Fruit fly (Drosophila melanogaster) Kc167 (cell line): ENCODE results near the gene CG31415.

ENCODE experiments used
- Myc ChIP-seq: fragments of >200 bp; optimal IDR thresholded peaks from 2 replicates; lab custom pipeline; 2017; ENCODE audit warnings: missing external identifiers
- Sin3A ChIP-seq: fragments of >200 bp; optimal IDR thresholded peaks from 2 replicates; lab custom pipeline; 2018; ENCODE audit warnings: missing external identifiers
- h ChIP-seq: fragments of >200 bp; optimal IDR thresholded peaks from 3 replicates; lab custom pipeline; 2018; ENCODE audit warnings: missing external identifiers
- insv ChIP-seq: fragments of >200 bp; optimal IDR thresholded peaks from 3 replicates; lab custom pipeline; 2018; ENCODE audit warnings: missing external identifiers
- psq ChIP-seq: fragments of >200 bp; optimal IDR thresholded peaks from 2 replicates; lab custom pipeline; 2017; ENCODE audit warnings: missing external identifiers
- ttk ChIP-seq: sonication (Bioruptor generic); optimal IDR thresholded peaks from 2 replicates; lab custom pipeline; 2017; ENCODE audit warnings: missing external identifiers

The CG31415 gene

DNA sequence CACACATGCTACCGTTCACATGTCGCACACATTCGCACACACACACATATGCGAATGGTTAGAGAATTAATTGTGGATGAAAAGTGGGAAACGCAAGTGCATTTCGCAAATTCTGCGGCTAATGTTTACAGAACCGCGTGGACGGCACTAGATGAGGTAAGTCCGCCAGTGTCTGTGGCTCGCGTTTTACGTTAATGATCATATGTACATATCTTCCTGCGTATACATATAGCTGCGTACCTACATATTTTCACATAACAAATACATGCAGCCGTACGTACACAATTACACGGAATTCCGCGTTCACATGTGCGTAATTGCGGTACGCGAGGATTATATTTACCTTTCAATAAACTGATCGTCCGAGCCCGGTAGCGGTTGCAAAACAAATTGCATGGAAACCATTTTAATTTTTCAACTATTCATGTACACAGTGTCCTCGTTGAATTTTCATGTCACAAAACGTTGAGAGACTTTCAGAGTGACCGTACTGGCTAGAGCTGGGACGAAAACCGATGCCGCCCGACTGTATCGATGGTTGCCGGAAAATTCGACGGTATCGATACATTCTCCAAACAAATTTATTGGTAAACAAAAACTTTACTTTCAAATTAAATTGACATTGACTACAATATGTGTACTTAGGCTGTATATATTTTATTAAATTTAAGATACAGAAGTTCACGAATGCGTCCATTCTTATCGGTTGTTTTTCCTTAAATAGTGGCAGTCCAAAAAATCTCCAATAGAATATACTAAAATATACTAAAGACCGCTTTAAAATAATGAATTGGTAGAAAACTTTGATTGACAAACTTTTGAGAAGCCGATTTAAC lies 18.0 kb upstream of the CG31415 start, which contains the start of gene hyd:
Gene hyd, minus strand, starts transcription at position 495 of the 836 bp plus-strand sequence.
- TF ChIP-seq insv = no peak
- TF ChIP-seq psq (lab: Kevin White, UChicago) = no peak
- TF ChIP-seq ttk (lab: Kevin White, UChicago) = no peak
- TF ChIP-seq Sin3A (lab: Kevin White, UChicago) = no peak
- TF ChIP-seq h (lab: Kevin White, UChicago) = no peak
- no peak for TF ChIP-seq Myc (lab: Kevin White, UChicago)

DNA sequence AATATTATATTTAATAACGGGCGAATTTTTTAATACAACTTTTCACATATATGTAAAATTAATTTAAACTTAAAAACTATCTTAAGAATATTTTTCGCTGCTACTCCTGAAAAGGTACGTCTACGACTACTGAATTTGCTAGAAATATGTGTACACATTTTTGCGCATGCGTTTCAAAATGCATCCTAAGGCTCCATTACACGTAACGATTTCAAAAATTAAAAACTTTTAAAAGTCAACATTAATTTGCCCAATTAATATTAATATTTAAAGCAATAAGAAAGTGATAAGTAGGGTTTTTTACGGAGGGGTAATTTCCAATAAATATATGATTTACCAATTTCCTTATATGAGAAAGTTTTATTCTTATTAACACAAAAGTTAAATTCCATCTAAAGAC lies 12.5 kb upstream of the CG31415 start, which contains the start of gene FoxP:
Gene FoxP, minus strand, starts transcription at position 89 of the 400 bp plus-strand sequence.
- TF ChIP-seq h (lab: Kevin White, UChicago) (no peak), psq (lab: Kevin White, UChicago) (no peak)

DNA sequence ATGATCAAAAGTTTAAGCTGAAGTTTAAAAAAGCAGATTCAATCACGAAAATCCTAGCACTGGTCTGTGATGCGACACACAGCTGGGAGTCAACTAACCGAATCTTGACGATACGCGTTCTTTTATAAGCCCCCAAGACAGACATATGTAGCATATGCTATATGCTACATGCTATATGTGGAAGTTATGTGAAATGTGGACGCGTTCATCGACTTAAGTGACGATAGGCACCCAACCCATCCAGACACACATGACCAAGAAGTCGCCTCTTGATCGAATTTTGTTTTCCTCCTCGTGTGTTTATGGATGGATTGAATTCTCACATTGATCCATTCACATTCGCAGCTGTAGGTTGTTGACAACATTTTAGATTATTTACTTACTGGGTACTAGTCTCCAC lies 10.2 kb upstream of the CG31415 start, which contains the start of gene alphaTub85E:
Gene alphaTub85E, minus strand, starts transcription at position 101 of the 400 bp plus-strand sequence.
- TF ChIP-seq psq (lab: Kevin White, UChicago) (no peak), Myc (lab: Kevin White, UChicago) (no peak), h (lab: Kevin White, UChicago) (no peak)

DNA sequence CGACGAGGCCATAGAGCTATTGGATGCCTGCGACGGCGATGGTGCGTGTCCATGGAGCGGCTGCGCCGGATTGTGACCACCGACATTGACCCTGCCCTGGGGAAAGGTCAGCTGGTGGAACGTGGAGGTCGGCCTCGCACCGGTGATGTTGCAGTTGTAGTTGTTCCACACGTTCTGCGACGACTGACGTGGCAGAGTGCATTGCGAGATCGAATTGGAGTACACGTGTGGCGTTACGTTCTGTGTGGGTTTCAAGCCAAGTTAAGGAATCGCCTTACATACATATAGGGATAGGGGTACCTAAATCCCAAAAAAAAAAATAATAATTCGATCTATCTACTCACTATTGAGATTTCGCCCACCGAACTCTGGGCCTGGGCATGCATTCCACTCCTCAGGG lies 8.2 kb upstream of the CG31415 start:
- TF ChIP-seq Myc (lab: Kevin White, UChicago) (no peak), insv (no peak), Sin3A (lab: Kevin White, UChicago) (no peak), psq (lab: Kevin White, UChicago) (no peak), ttk (lab: Kevin White, UChicago) (no peak), h (lab: Kevin White, UChicago) (no peak)

DNA sequence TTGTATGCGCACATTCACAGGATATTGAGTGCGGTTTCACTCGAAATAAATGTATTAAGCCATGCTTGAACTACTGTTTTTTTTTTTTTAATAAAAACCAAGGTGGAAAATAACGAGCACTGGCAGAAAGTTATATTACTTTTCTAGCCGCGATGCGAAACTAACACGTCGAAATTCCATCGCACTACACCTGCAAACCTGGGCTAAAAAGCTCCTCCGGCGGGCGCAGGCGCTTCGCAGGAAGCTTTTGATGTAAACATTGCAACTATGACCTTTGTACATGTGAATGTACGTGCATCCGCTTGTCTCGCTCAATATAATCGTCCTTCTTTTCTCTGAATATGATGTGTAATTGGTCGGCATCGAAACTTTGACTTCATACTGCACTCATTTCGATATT lies 3.5 kb upstream of the CG31415 start, which contains the start of gene side-VII:
Gene side-VII, minus strand, starts transcription at position 187 of the 400 bp plus-strand sequence.
- TF ChIP-seq ttk (lab: Kevin White, UChicago) (no peak), psq (lab: Kevin White, UChicago) (no peak), insv (no peak), Sin3A (lab: Kevin White, UChicago) (no peak), Myc (lab: Kevin White, UChicago) (no peak), h (lab: Kevin White, UChicago) (no peak)

DNA sequence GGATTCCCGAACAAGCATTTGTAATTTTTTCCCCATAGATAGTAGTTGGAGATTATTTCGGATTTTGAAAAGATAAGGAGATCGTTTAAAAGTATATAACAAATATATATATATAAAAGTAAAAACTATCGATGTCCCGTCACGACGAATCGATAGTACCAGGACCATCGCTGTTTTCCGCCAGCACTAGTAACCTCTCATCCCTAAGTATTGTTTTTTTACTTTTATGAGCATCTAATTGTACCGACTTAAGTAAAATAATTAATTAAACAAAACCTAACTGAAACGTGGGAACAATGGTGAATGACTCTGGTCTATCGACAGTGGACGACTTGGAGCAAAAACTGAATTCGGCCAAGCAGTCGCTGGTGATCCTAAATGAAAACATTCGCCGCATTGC lies 2.6 kb upstream of the CG31415 start, which contains the start of gene Pnn:
Gene Pnn, plus strand, starts transcription at position 187 of the 400 bp plus-strand sequence.
- TF ChIP-seq h (lab: Kevin White, UChicago) (no peak), psq (lab: Kevin White, UChicago) (no peak), insv (no peak), Sin3A (lab: Kevin White, UChicago) (no peak), Myc (lab: Kevin White, UChicago) (no peak), ttk (lab: Kevin White, UChicago) (no peak)

DNA sequence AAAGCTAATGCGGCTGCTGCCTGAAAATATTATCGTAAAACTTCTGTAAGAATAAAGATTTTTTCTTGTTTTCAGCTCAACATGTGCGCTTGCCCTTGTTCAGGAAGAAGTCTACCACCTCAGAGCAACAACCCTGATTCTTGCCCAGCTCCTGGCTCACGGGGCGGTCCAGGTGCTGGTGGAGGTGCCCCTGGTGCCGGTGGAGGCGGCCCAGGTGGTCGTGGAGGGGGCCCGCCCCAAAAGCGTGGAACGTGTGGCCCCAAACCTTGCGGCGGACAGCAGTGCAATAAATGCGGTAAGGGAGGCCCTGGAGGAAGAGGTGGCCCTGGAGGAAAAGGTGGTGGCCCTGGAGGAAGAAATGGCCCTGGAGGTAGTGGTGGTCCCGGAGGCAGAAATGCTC lies 678 bp downstream of the CG31415 start:
- no peak for TF ChIP-seq ttk (lab: Kevin White, UChicago)
- no peak for TF ChIP-seq Myc (lab: Kevin White, UChicago)
- TF ChIP-seq h (lab: Kevin White, UChicago) = no peak
- no peak for TF ChIP-seq Sin3A (lab: Kevin White, UChicago)
- TF ChIP-seq psq (lab: Kevin White, UChicago) = no peak
- TF ChIP-seq insv = no peak

DNA sequence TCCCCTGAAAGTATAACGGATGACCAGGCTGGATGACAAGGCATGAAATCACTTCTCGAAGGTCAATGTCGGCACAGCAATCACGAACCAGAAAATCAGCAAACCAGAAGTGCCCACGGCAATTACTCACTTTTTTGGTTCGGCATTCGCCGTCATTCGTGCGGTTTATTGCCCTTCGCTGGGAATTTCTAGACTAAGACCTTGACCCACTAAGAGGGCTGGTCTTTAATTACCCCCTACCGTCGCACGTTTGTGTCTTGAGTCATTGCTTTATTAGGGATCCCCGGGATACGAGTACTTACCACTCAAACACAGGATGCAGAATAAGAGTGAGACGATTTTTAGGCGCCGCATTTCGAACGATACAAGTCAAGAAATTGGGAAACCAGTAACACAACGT lies 2.1 kb downstream of the CG31415 start:
- TF ChIP-seq ttk (lab: Kevin White, UChicago) = no peak
- TF ChIP-seq h (lab: Kevin White, UChicago) = no peak
- no peak for TF ChIP-seq psq (lab: Kevin White, UChicago)
- no peak for TF ChIP-seq Myc (lab: Kevin White, UChicago)
- TF ChIP-seq insv = no peak
- no peak for TF ChIP-seq Sin3A (lab: Kevin White, UChicago)

DNA sequence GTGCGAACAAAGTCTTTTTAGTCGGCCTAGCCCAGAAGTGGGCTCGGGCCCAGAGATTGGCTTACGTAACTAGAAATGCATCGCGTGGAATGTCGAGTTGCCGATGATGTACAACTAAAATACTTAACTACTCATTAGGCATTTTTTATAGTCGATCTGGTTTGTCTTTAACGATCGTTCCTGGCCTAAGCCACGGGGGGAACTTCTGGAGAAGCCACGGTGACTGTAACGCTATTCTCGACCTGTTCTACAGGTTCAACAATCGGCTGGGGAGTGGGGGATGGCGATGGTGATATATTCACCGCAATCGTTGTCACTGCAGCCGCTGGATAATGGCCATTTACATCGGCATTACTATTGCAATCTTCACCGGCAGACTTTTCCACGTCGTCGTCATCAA lies 3.0 kb downstream of the CG31415 start, which contains the start of gene CG34409:
Gene CG34409, minus strand, starts transcription at position 101 of the 400 bp plus-strand sequence.
- TF ChIP-seq Myc (lab: Kevin White, UChicago) (no peak), insv (no peak), psq (lab: Kevin White, UChicago) (no peak), ttk (lab: Kevin White, UChicago) (no peak), Sin3A (lab: Kevin White, UChicago) (no peak), h (lab: Kevin White, UChicago) (no peak)

DNA sequence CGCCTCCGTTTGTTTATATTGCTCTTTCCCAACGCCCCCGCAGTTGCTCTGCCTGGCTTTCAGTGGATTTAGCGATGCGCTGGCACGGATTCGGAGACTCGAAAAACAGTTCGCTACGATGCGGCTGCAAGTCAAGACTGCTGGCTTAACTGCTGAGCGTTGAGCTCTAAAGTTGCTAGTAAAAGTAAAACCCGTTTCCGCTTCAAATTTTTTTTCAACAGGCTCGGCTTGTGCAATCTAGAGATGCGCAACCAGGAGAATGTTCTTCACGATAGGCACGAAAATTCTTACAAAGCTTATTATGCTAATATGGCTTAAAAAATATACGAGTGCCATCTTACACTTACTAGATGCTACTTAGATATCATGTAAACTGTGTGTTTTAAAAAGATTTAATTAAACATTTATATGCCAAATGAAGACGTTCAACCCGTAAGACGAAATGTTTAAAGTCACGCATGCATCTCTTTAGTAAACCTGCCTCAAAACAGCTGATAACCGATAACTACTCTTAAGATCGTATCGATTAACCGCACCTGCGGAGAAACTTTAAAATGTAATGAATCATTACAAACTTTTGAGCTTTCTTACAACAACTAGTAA lies 4.1 kb downstream of the CG31415 start, which contains the start of gene CG12948:
Gene CG12948, minus strand, starts transcription at position 473 of the 603 bp plus-strand sequence.
- TF ChIP-seq ttk (lab: Kevin White, UChicago) (no peak), Sin3A (lab: Kevin White, UChicago) (no peak), Myc (lab: Kevin White, UChicago) (no peak), insv (no peak), h (lab: Kevin White, UChicago) (no peak), psq (lab: Kevin White, UChicago) (no peak)

DNA sequence ATGACTTTTGCATAAGTTTGCCTTT lies 4.4 kb downstream of the CG31415 start, which contains the start of gene PpD3:
Gene PpD3, plus strand, starts transcription at position 1 of the 25 bp plus-strand sequence.
- TF ChIP-seq h (lab: Kevin White, UChicago) (no peak), ttk (lab: Kevin White, UChicago) (no peak), Myc (lab: Kevin White, UChicago) (no peak), insv (no peak), psq (lab: Kevin White, UChicago) (no peak), Sin3A (lab: Kevin White, UChicago) (no peak)
